Worm (Caenorhabditis elegans): ENCODE measurements around the gene crn-2.

ce11 chrV:5570433-5570832 is 24.0 kb upstream of the crn-2 start, which contains the start of gene glb-6:
- TF ChIP-seq hlh-30 (tag; optimal IDR thresholded peaks at IDR 0.05; ENCODE audit: insufficient read depth) (no peak), lir-3 (tag; optimal IDR thresholded peaks at IDR 0.05) (no peak), unc-39 (tag; optimal IDR thresholded peaks at IDR 0.05) (no peak), F26F4.8 (GFP tag; conservative IDR thresholded peaks at IDR 0.05) (no peak), hmg-1.1 (GFP tag; IDR thresholded peaks at IDR 0.05) (no peak), daf-8 (GFP tag; IDR thresholded peaks at IDR 0.05) (no peak), madf-5 (GFP tag; IDR thresholded peaks at IDR 0.05) (no peak)
